Worm (Caenorhabditis elegans) whole organism, midembryonic: ENCODE measurements around the gene chil-27.
"Not testable (repeated sequence)": the region's sequence is repeated elsewhere in the genome, so short reads cannot be mapped to it uniquely, and the experiment has no call there.

Source experiments
- T22C8.4 ChIP-seq: fragments of 200-800 bp; sonication (Bioruptor generic); IDR thresholded peaks from 2 replicates; pipeline ENCODE4 v1.3.6; 2022; ENCODE audit warnings: missing genetic modification characterization, missing compliant biosample characterization
- cog-1 ChIP-seq: sonication (generic microtip); optimal IDR thresholded peaks from 2 replicates; lab custom pipeline; 2016; ENCODE audit warnings: missing genetic modification characterization, missing compliant biosample characterization
- flt-1 ChIP-seq: fragments of 200-800 bp; sonication (Bioruptor generic); IDR thresholded peaks from 2 replicates; pipeline ENCODE4 v1.3.6; 2022; ENCODE audit warnings: missing genetic modification characterization, missing compliant biosample characterization
- klf-2 ChIP-seq: fragments of 200-800 bp; sonication (Bioruptor generic); conservative IDR thresholded peaks from 2 replicates; pipeline ENCODE4 v1.3.6; 2022; ENCODE audit warnings: missing genetic modification reagents, missing genetic modification characterization, missing compliant biosample characterization
- med-1 ChIP-seq: sonication (generic microtip); optimal IDR thresholded peaks from 2 replicates; lab custom pipeline; 2017; ENCODE audit warnings: missing genetic modification characterization, mild to moderate bottlenecking, missing compliant biosample characterization, antibody characterized with exemption, missing genetic modification reagents; ENCODE audit not compliant: insufficient read depth
- ref-1 ChIP-seq: fragments of 200-800 bp; sonication (Bioruptor generic); conservative IDR thresholded peaks from 2 replicates; pipeline ENCODE4 v1.3.6; 2022; ENCODE audit warnings: missing genetic modification reagents, missing genetic modification characterization, missing compliant biosample characterization
- tab-1 ChIP-seq: fragments of 200-800 bp; sonication (Bioruptor generic); IDR thresholded peaks from 2 replicates; pipeline ENCODE4 v1.3.6; 2022; ENCODE audit warnings: missing genetic modification characterization, missing compliant biosample characterization
- ztf-23 ChIP-seq: fragments of 200-800 bp; sonication (Bioruptor generic); IDR thresholded peaks from 2 replicates; pipeline ENCODE4 v1.3.6; 2022; ENCODE audit warnings: missing genetic modification reagents, missing genetic modification characterization, missing compliant biosample characterization
- ztf-29 ChIP-seq: fragments of 200-800 bp; sonication (Bioruptor generic); IDR thresholded peaks from 2 replicates; pipeline ENCODE4 v1.3.6; 2022; ENCODE audit warnings: missing genetic modification reagents, missing genetic modification characterization, missing compliant biosample characterization

chil-27 gene

ce11 chrII:9445368-9445767 is 32.3 kb upstream of the chil-27 start, which contains the start of gene R09D1.13:
Gene R09D1.13, minus strand, starts transcription at chrII:9445468.
- TF ChIP-seq cog-1 (tag; lab: Kevin White, UChicago): no peak
- no peak for TF ChIP-seq tab-1 (GFP tag; lab: Robert Waterston, UW)
- no peak for TF ChIP-seq klf-2 (GFP tag; lab: Robert Waterston, UW)
- TF ChIP-seq T22C8.4 (GFP tag; lab: Robert Waterston, UW): no peak
- no peak for TF ChIP-seq ztf-29 (GFP tag; lab: Robert Waterston, UW)
- no peak for TF ChIP-seq ref-1
- TF ChIP-seq med-1: no peak
- TF ChIP-seq ztf-23 (GFP tag; lab: Robert Waterston, UW): no peak
- no peak for TF ChIP-seq flt-1 (GFP tag; lab: Robert Waterston, UW)

DNA sequence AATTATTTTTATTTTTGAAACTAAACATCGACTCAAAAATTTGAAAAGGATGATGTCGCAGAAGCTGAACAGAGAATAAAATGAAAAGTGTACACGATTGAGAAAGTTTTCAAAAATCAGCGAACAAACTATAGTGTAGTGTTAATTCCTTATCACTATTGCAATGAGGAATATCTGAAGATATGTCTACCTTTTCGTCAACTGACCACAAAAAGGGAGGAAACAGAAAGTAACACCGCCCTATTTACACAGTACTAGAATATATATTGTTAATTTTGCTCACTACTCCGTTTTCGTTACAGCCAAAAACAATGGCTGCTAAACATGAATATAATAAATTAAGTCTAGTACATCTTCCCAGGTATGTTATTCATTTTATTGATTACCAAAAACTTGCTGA is 29.7 kb upstream of the chil-27 start, which contains the start of gene chil-18:
Gene chil-18, plus strand, starts transcription at position 301 of the 400 bp plus-strand sequence.
- no peak for TF ChIP-seq tab-1 (GFP tag; lab: Robert Waterston, UW)
- no peak for TF ChIP-seq klf-2 (GFP tag; lab: Robert Waterston, UW)
- TF ChIP-seq T22C8.4 (GFP tag; lab: Robert Waterston, UW): no peak
- TF ChIP-seq ztf-29 (GFP tag; lab: Robert Waterston, UW): no peak

DNA sequence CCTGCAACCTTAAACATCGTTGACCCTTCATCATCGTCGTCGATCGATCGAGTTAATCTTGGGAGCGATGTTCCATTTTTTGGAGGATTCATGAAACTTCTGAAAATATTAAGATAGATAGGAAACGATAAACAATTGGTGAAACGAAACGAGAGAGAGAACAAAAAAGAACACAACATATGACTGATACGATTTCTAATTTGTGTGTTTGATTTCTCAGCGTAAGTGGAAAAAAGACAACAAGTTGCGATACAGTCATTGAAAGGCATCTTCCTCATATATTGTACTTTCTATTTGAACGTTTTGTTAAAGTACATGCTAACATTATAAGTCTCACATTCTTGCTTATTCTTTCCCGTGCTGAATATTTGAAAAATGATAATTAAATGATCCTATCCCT is 25.5 kb upstream of the chil-27 start, which contains the start of gene R09D1.12:
Gene R09D1.12, minus strand, starts transcription at position 101 of the 400 bp plus-strand sequence.
- not testable (repeated sequence) for TF ChIP-seq cog-1 (tag; lab: Kevin White, UChicago); tab-1 (GFP tag; lab: Robert Waterston, UW); T22C8.4 (GFP tag; lab: Robert Waterston, UW)

DNA sequence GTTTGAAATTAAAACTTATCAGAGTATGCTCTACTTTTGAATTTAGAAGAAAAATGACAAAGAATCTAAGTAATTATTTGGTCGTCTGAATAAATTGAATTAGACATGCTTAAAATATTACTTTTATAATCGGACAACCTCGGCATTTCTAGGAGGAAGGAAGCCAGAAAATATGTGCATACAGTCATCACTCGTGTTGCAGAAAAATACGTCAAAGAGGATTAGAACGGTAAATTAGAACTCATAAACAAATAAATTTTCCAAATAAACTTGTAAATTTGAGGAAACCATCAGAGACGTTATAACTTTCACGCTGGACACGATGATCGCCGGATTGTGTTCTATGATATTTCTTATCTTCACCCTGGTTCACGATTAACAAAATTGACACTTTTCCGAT is 23.4 kb upstream of the chil-27 start, which contains the start of gene chil-19:
Gene chil-19, minus strand, starts transcription at position 101 of the 400 bp plus-strand sequence.
- TF ChIP-seq flt-1 (GFP tag; lab: Robert Waterston, UW) (no peak), ztf-29 (GFP tag; lab: Robert Waterston, UW) (no peak), ref-1 (no peak), med-1 (no peak), klf-2 (GFP tag; lab: Robert Waterston, UW) (no peak), ztf-23 (GFP tag; lab: Robert Waterston, UW) (no peak), T22C8.4 (GFP tag; lab: Robert Waterston, UW) (no peak), cog-1 (tag; lab: Kevin White, UChicago) (no peak), tab-1 (GFP tag; lab: Robert Waterston, UW) (no peak)

ce11 chrII:9459462-9459861 is 18.2 kb upstream of the chil-27 start, which contains the start of gene R09D1.14:
Gene R09D1.14, minus strand, starts transcription at chrII:9459562.
- TF ChIP-seq ztf-29 (GFP tag; lab: Robert Waterston, UW); cog-1 (tag; lab: Kevin White, UChicago); tab-1 (GFP tag; lab: Robert Waterston, UW): not testable (repeated sequence)

- TF ChIP-seq cog-1 (tag; lab: Kevin White, UChicago); tab-1 (GFP tag; lab: Robert Waterston, UW); ztf-23 (GFP tag; lab: Robert Waterston, UW): not testable (repeated sequence)
Observed at ce11 chrII:9461881-9462280, 15.8 kb upstream of the chil-27 start, which contains the start of gene chil-21. Gene chil-21, minus strand, starts transcription at chrII:9461981.

DNA sequence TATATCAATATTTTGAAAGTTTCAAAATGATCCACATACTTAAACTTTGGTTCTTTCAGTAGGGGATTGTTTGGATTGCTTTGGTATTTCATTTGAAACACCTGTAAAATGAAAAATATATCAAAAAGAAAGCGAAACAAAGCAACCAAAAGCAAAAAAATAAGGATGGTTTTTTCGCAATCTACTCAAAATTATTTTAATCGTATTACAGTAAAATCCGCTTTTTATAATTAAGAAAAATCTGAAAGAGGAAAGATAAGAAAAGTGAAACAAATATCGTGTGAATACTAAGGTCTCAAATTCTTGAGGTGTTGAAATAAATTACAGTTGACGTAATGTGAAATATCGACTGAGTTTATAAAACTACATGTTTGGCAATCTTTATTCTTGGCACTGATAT is 11.6 kb upstream of the chil-27 start, which contains the start of gene chil-22:
Gene chil-22, minus strand, starts transcription at position 101 of the 400 bp plus-strand sequence.
- no peak for TF ChIP-seq flt-1 (GFP tag; lab: Robert Waterston, UW)
- no peak for TF ChIP-seq T22C8.4 (GFP tag; lab: Robert Waterston, UW)
- TF ChIP-seq ztf-29 (GFP tag; lab: Robert Waterston, UW): no peak
- no peak for TF ChIP-seq tab-1 (GFP tag; lab: Robert Waterston, UW)
- no peak for TF ChIP-seq cog-1 (tag; lab: Kevin White, UChicago)
- TF ChIP-seq klf-2 (GFP tag; lab: Robert Waterston, UW): no peak
- no peak for TF ChIP-seq ztf-23 (GFP tag; lab: Robert Waterston, UW)
- TF ChIP-seq med-1: no peak
- TF ChIP-seq ref-1: no peak

ce11 chrII:9468414-9468813 is 9.3 kb upstream of the chil-27 start, which contains the start of gene chil-23:
Gene chil-23, minus strand, starts transcription at chrII:9468611.
- TF ChIP-seq cog-1 (tag; lab: Kevin White, UChicago) (no peak), flt-1 (GFP tag; lab: Robert Waterston, UW) (no peak), klf-2 (GFP tag; lab: Robert Waterston, UW) (no peak), T22C8.4 (GFP tag; lab: Robert Waterston, UW) (no peak), med-1 (no peak), tab-1 (GFP tag; lab: Robert Waterston, UW) (no peak), ztf-29 (GFP tag; lab: Robert Waterston, UW) (no peak), ztf-23 (GFP tag; lab: Robert Waterston, UW) (no peak), ref-1 (no peak)

- TF ChIP-seq ztf-29 (GFP tag; lab: Robert Waterston, UW): no peak
- no peak for TF ChIP-seq T22C8.4 (GFP tag; lab: Robert Waterston, UW)
- no peak for TF ChIP-seq flt-1 (GFP tag; lab: Robert Waterston, UW)
- no peak for TF ChIP-seq ztf-23 (GFP tag; lab: Robert Waterston, UW)
- TF ChIP-seq tab-1 (GFP tag; lab: Robert Waterston, UW): no peak
- no peak for TF ChIP-seq klf-2 (GFP tag; lab: Robert Waterston, UW)
- no peak for TF ChIP-seq med-1
- TF ChIP-seq cog-1 (tag; lab: Kevin White, UChicago): no peak
- TF ChIP-seq ref-1: no peak
Observed at ce11 chrII:9470027-9470426, 7.6 kb upstream of the chil-27 start, which contains the start of gene T19H5.6. Gene T19H5.6, minus strand, starts transcription at chrII:9470221.
